Fruit fly (Drosophila melanogaster) whole organism, embryonic: Measurements from ENCODE around the gene CG17107.
A peak's percentile ranks its signal among the peaks of the same experiment; 100 is the strongest.

ENCODE experiments used
- Antp ChIP-seq: fragments of 200-800 bp; sonication (Bioruptor generic); optimal IDR thresholded peaks from 3 replicates; lab custom pipeline; 2016; ENCODE audit warnings: missing biosample characterization, missing genetic modification characterization
- Atf6 ChIP-seq: fragments of 200-800 bp; sonication (Bioruptor generic); IDR thresholded peaks from 2 replicates; pipeline ENCODE4 v1.3.6; 2022; ENCODE audit warnings: missing biosample characterization, missing genetic modification characterization
- Bdp1 ChIP-seq: fragments of 200-800 bp; sonication (Bioruptor generic); optimal IDR thresholded peaks from 3 replicates; lab custom pipeline; 2016; ENCODE audit warnings: missing biosample characterization, missing genetic modification characterization
- CG10462 ChIP-seq: fragments of 200-800 bp; sonication (Bioruptor generic); optimal IDR thresholded peaks from 2 replicates; lab custom pipeline; 2016; ENCODE audit warnings: missing biosample characterization, missing genetic modification characterization
- CG11696 ChIP-seq: fragments of 200-800 bp; sonication (Bioruptor generic); IDR thresholded peaks from 2 replicates; pipeline ENCODE4 v1.3.6; 2022; ENCODE audit warnings: missing biosample characterization, missing genetic modification characterization
- CG12155 ChIP-seq: fragments of 200-800 bp; sonication (Bioruptor generic); optimal IDR thresholded peaks from 3 replicates; lab custom pipeline; 2016; ENCODE audit warnings: missing biosample characterization, missing genetic modification characterization
- CG15011 ChIP-seq: fragments of 200-800 bp; sonication (Bioruptor generic); optimal IDR thresholded peaks from 3 replicates; lab custom pipeline; 2018; ENCODE audit warnings: missing biosample characterization, mild to moderate bottlenecking, missing genetic modification characterization
- CG15601 ChIP-seq: fragments of 200-800 bp; sonication (Bioruptor generic); optimal IDR thresholded peaks from 3 replicates; lab custom pipeline; 2019; ENCODE audit warnings: missing biosample characterization, mild to moderate bottlenecking, missing genetic modification characterization, moderate library complexity
- CG1792 ChIP-seq: fragments of 200-800 bp; sonication (Bioruptor generic); optimal IDR thresholded peaks from 2 replicates; lab custom pipeline; 2016; ENCODE audit warnings: missing biosample characterization, missing genetic modification characterization
- CG18476 ChIP-seq: fragments of 200-800 bp; sonication (Bioruptor generic); optimal IDR thresholded peaks from 2 replicates; lab custom pipeline; 2016; ENCODE audit warnings: missing biosample characterization, mild to moderate bottlenecking, missing genetic modification characterization
- CG2199 ChIP-seq: fragments of 200-800 bp; sonication (Bioruptor generic); IDR thresholded peaks from 3 replicates; pipeline ENCODE4 v1.3.6; 2022; ENCODE audit warnings: missing biosample characterization, missing genetic modification characterization
- CG32772 ChIP-seq: fragments of 200-800 bp; sonication (Bioruptor generic); IDR thresholded peaks from 2 replicates; pipeline ENCODE4 v1.3.6; 2022; ENCODE audit warnings: missing biosample characterization, missing genetic modification characterization
- CG3281 ChIP-seq: fragments of 200-800 bp; sonication (Bioruptor generic); optimal IDR thresholded peaks from 3 replicates; lab custom pipeline; 2017; ENCODE audit warnings: missing biosample characterization, mild to moderate bottlenecking, missing genetic modification characterization
- CG3838 ChIP-seq: fragments of 200-800 bp; sonication (Bioruptor generic); optimal IDR thresholded peaks from 3 replicates; lab custom pipeline; 2016; ENCODE audit warnings: missing biosample characterization, missing genetic modification characterization
- CG6175 ChIP-seq: fragments of 200-800 bp; sonication (Bioruptor generic); IDR thresholded peaks from 3 replicates; pipeline ENCODE4 v1.3.6; 2022; ENCODE audit warnings: missing biosample characterization, missing genetic modification characterization
- CG6654 ChIP-seq: fragments of 200-800 bp; sonication (Bioruptor generic); optimal IDR thresholded peaks from 2 replicates; lab custom pipeline; 2017; ENCODE audit warnings: missing biosample characterization, mild to moderate bottlenecking, missing genetic modification characterization
- CG6689 ChIP-seq: fragments of 200-800 bp; sonication (Bioruptor generic); IDR thresholded peaks from 2 replicates; pipeline ENCODE4 v1.3.6; 2022; ENCODE audit warnings: missing biosample characterization, missing genetic modification characterization
- CG9817 ChIP-seq: fragments of 200-800 bp; sonication (Bioruptor generic); optimal IDR thresholded peaks from 2 replicates; lab custom pipeline; 2018; ENCODE audit warnings: missing biosample characterization, mild to moderate bottlenecking, missing genetic modification characterization, moderate library complexity
- D ChIP-seq, 2 experiments: fragments of 200-800 bp in 1 of 2; fragments of >200 bp in 1 of 2; sonication (Bioruptor generic) in 1 of 2; optimal IDR thresholded peaks; 2 replicates in 1 of 2; 3 replicates in 1 of 2; lab custom pipeline; 2017; ENCODE audit warnings: mild to moderate bottlenecking in 1 of 2, missing biosample characterization in 1 of 2, missing genetic modification characterization in 1 of 2, missing genetic modification reagents in 1 of 2
- D19A ChIP-seq: fragments of 200-800 bp; optimal IDR thresholded peaks from 3 replicates; lab custom pipeline; 2019; ENCODE audit warnings: missing biosample characterization, mild to moderate bottlenecking, missing genetic modification characterization, moderate library complexity
- HHEX ChIP-seq: fragments of 200-800 bp; sonication (Bioruptor generic); optimal IDR thresholded peaks from 3 replicates; lab custom pipeline; 2017; ENCODE audit warnings: missing biosample characterization, mild to moderate bottlenecking, missing genetic modification characterization, missing genetic modification reagents
- Hr3 ChIP-seq: fragments of 200-800 bp; sonication (Bioruptor generic); optimal IDR thresholded peaks from 3 replicates; lab custom pipeline; 2016; ENCODE audit warnings: missing biosample characterization, missing genetic modification characterization
- Lpt ChIP-seq: fragments of >200 bp; optimal IDR thresholded peaks from 2 replicates; lab custom pipeline; 2018; ENCODE audit warnings: missing biosample characterization, missing genetic modification characterization
- NFAT ChIP-seq: fragments of 200-800 bp; sonication (Bioruptor generic); IDR thresholded peaks from 2 replicates; pipeline ENCODE4 v1.3.6; 2022; ENCODE audit warnings: missing biosample characterization, missing genetic modification characterization
- Nf-YC ChIP-seq: fragments of 200-800 bp; optimal IDR thresholded peaks from 3 replicates; lab custom pipeline; 2019; ENCODE audit warnings: missing biosample characterization, mild to moderate bottlenecking, missing genetic modification characterization, moderate library complexity
- Ptx1 ChIP-seq: fragments of 200-800 bp; sonication (Bioruptor generic); IDR thresholded peaks from 2 replicates; pipeline ENCODE4 v1.3.6; 2022; ENCODE audit warnings: missing biosample characterization, missing genetic modification characterization
- Xbp1 ChIP-seq: fragments of 200-800 bp; sonication (Bioruptor generic); optimal IDR thresholded peaks from 3 replicates; lab custom pipeline; 2016; ENCODE audit warnings: missing biosample characterization, mild to moderate bottlenecking, missing genetic modification characterization
- abd-A ChIP-seq: fragments of 200-800 bp; sonication (Bioruptor generic); optimal IDR thresholded peaks from 3 replicates; lab custom pipeline; 2019; ENCODE audit warnings: missing biosample characterization, mild to moderate bottlenecking, missing genetic modification characterization, moderate library complexity
- ara ChIP-seq: fragments of 200-800 bp; sonication (Bioruptor generic); IDR thresholded peaks from 2 replicates; pipeline ENCODE4 v1.3.6; 2022; ENCODE audit warnings: missing biosample characterization, missing genetic modification characterization
- ash1 ChIP-seq: fragments of 200-800 bp; sonication (Bioruptor generic); optimal IDR thresholded peaks from 2 replicates; lab custom pipeline; 2018; ENCODE audit warnings: missing biosample characterization, mild to moderate bottlenecking, missing genetic modification characterization
- bsh ChIP-seq, 2 experiments: fragments of 200-800 bp; sonication (Bioruptor generic); optimal IDR thresholded peaks; 2 replicates each; lab custom pipeline; 2017 to 2018; ENCODE audit warnings: mild to moderate bottlenecking in 2 of 2, missing biosample characterization in 2 of 2, missing genetic modification characterization in 2 of 2, moderate library complexity in 1 of 2
- btn ChIP-seq: fragments of 200-800 bp; sonication (Bioruptor generic); optimal IDR thresholded peaks from 2 replicates; lab custom pipeline; 2016; ENCODE audit warnings: missing biosample characterization, missing genetic modification characterization
- cad ChIP-seq: fragments of >200 bp; optimal IDR thresholded peaks from 2 replicates; lab custom pipeline; 2017; ENCODE audit warnings: missing biosample characterization, missing genetic modification characterization
- cas ChIP-seq: fragments of 200-800 bp; sonication (Bioruptor generic); IDR thresholded peaks from 2 replicates; pipeline ENCODE4 v1.3.6; 2022; ENCODE audit warnings: missing biosample characterization, missing genetic modification characterization
- chif ChIP-seq, 2 experiments: fragments of 200-800 bp; sonication (Bioruptor generic); optimal IDR thresholded peaks; 3 replicates each; lab custom pipeline; 2016; ENCODE audit warnings: missing biosample characterization in 2 of 2, missing genetic modification characterization in 2 of 2
- chinmo ChIP-seq: fragments of 200-800 bp; sonication (Bioruptor generic); IDR thresholded peaks from 4 replicates; pipeline ENCODE4 v1.3.6; 2022; ENCODE audit warnings: missing biosample characterization, missing genetic modification characterization; ENCODE audit not compliant: partially characterized antibody
- cwo ChIP-seq: fragments of 200-800 bp; sonication (Bioruptor generic); optimal IDR thresholded peaks from 3 replicates; lab custom pipeline; 2017; ENCODE audit warnings: missing biosample characterization, missing genetic modification characterization, mild to moderate bottlenecking, moderate library complexity, missing genetic modification reagents
- dimm ChIP-seq: fragments of 200-800 bp; sonication (Bioruptor generic); IDR thresholded peaks from 2 replicates; pipeline ENCODE4 v1.3.6; 2022; ENCODE audit warnings: missing biosample characterization, missing genetic modification characterization
- dm ChIP-seq: fragments of 200-800 bp; sonication (Bioruptor generic); optimal IDR thresholded peaks from 3 replicates; lab custom pipeline; 2016; ENCODE audit warnings: missing biosample characterization, missing genetic modification characterization
- eve ChIP-seq, 2 experiments: fragments of >200 bp; optimal IDR thresholded peaks; 2 replicates each; lab custom pipeline; 2017; ENCODE audit warnings: missing biosample characterization in 2 of 2, missing genetic modification characterization in 2 of 2
- fd64A ChIP-seq: fragments of 200-800 bp; sonication (Bioruptor generic); optimal IDR thresholded peaks from 3 replicates; lab custom pipeline; 2018; ENCODE audit warnings: missing biosample characterization, mild to moderate bottlenecking, missing genetic modification characterization
- klu ChIP-seq: fragments of 200-800 bp; sonication (Bioruptor generic); IDR thresholded peaks from 2 replicates; pipeline ENCODE4 v1.3.6; 2022; ENCODE audit warnings: missing biosample characterization, missing genetic modification characterization
- lola ChIP-seq, 3 experiments: fragments of >200 bp in 2 of 3; fragments of 200-800 bp in 1 of 3; sonication (Bioruptor generic) in 1 of 3; optimal IDR thresholded peaks; 2 replicates each; lab custom pipeline; 2017 to 2019; ENCODE audit warnings: missing biosample characterization in 3 of 3, missing genetic modification characterization in 3 of 3, mild to moderate bottlenecking in 1 of 3, moderate library complexity in 1 of 3
- psq ChIP-seq: fragments of 200-800 bp; sonication (Bioruptor generic); optimal IDR thresholded peaks from 2 replicates; lab custom pipeline; 2017; ENCODE audit warnings: missing biosample characterization, missing genetic modification characterization
- pzg ChIP-seq: fragments of 200-800 bp; sonication (Bioruptor generic); optimal IDR thresholded peaks from 3 replicates; lab custom pipeline; 2018; ENCODE audit warnings: missing biosample characterization, mild to moderate bottlenecking, missing genetic modification characterization, moderate library complexity
- salm ChIP-seq: fragments of 200-800 bp; sonication (Bioruptor generic); optimal IDR thresholded peaks from 2 replicates; lab custom pipeline; 2018; ENCODE audit warnings: missing biosample characterization, mild to moderate bottlenecking, missing genetic modification characterization
- sens-2 ChIP-seq: fragments of 200-800 bp; sonication (Bioruptor generic); IDR thresholded peaks from 2 replicates; pipeline ENCODE4 v1.3.6; 2022; ENCODE audit warnings: missing biosample characterization, missing genetic modification characterization
- slp2 ChIP-seq: fragments of 200-800 bp; sonication (Bioruptor generic); optimal IDR thresholded peaks from 2 replicates; lab custom pipeline; 2016; ENCODE audit warnings: missing biosample characterization, missing genetic modification characterization
- usp ChIP-seq: fragments of >200 bp; optimal IDR thresholded peaks from 2 replicates; lab custom pipeline; 2017; ENCODE audit warnings: missing biosample characterization, missing genetic modification characterization

The CG17107 gene

dm6 chr2L:10661490-10662240 is 20.0 kb upstream of the CG17107 start, which contains the start of gene CG31871 (continued):
- TF ChIP-seq bsh (GFP tag; optimal IDR thresholded peaks at IDR 0.05; lab: Kevin White, UChicago): peak in 1 of 2 experiments; percentile 81
- TF ChIP-seq NFAT (GFP tag; lab: Robert Waterston, UW): no peak
- peak; percentile 71 for TF ChIP-seq HHEX (GFP tag; lab: Kevin White, UChicago)
- TF ChIP-seq dm (GFP tag; lab: Kevin White, UChicago): no peak
- no peak for TF ChIP-seq Lpt (GFP tag; lab: Kevin White, UChicago)
- TF ChIP-seq CG3281 (GFP tag; lab: Kevin White, UChicago): peak; percentile 56
- no peak for TF ChIP-seq CG10462 (GFP tag; lab: Kevin White, UChicago)
- peak; percentile 50 for TF ChIP-seq CG15011 (GFP tag; lab: Kevin White, UChicago)
- TF ChIP-seq CG15601 (tag; lab: Kevin White, UChicago): peak; percentile 79
- no peak for TF ChIP-seq chinmo
- no peak for TF ChIP-seq ash1 (GFP tag; lab: Kevin White, UChicago)
- TF ChIP-seq fd64A (GFP tag; lab: Kevin White, UChicago): no peak
- no peak for TF ChIP-seq lola (GFP tag; optimal IDR thresholded peaks at IDR 0.05; lab: Kevin White, UChicago)
- TF ChIP-seq psq: no peak
- TF ChIP-seq Hr3 (GFP tag; lab: Kevin White, UChicago): peak; percentile 56
- no peak for TF ChIP-seq sens-2
- peak; percentile 75 for TF ChIP-seq Ptx1 (GFP tag; lab: Robert Waterston, UW)
- no peak for TF ChIP-seq D19A
- peak; percentile 76 for TF ChIP-seq CG32772 (GFP tag; lab: Robert Waterston, UW)
- no peak for TF ChIP-seq CG3838 (GFP tag; lab: Kevin White, UChicago)
- TF ChIP-seq eve (GFP tag; optimal IDR thresholded peaks at IDR 0.05; lab: Kevin White, UChicago): peak in 1 of 2 experiments; percentile 77
- TF ChIP-seq CG1792 (GFP tag; lab: Kevin White, UChicago): no peak
- TF ChIP-seq btn (GFP tag; lab: Kevin White, UChicago): no peak
- peak; percentile 65 for TF ChIP-seq Nf-YC (tag; lab: Kevin White, UChicago)
- TF ChIP-seq CG12155: peak; percentile 19
- no peak for TF ChIP-seq CG11696 (GFP tag; lab: Robert Waterston, UW)
- peak; percentile 17 for TF ChIP-seq CG6654 (GFP tag; lab: Kevin White, UChicago)
- no peak for TF ChIP-seq cas (GFP tag; lab: Robert Waterston, UW)
- no peak for TF ChIP-seq dimm (GFP tag; lab: Robert Waterston, UW)
- no peak for TF ChIP-seq cad (GFP tag; lab: Kevin White, UChicago)
- TF ChIP-seq pzg (GFP tag; lab: Kevin White, UChicago): no peak
- no peak for TF ChIP-seq Bdp1 (GFP tag; lab: Kevin White, UChicago)
- TF ChIP-seq Xbp1 (GFP tag; lab: Kevin White, UChicago): peak; percentile 61
- peak; percentile 52; the same call in 1 of the 3 replicates for TF ChIP-seq CG6175 (GFP tag; lab: Robert Waterston, UW)
- no peak for TF ChIP-seq usp (GFP tag; lab: Kevin White, UChicago)
- peak; percentile 59 for TF ChIP-seq CG9817
- TF ChIP-seq CG6689: peak; percentile 77; the same call in 1 of the 2 replicates
- TF ChIP-seq D (optimal IDR thresholded peaks at IDR 0.05; lab: Kevin White, UChicago): no peak
- peak; percentile 47 for TF ChIP-seq D (GFP tag; optimal IDR thresholded peaks at IDR 0.05; lab: Kevin White, UChicago)
- peak in 1 of 2 experiments; percentile 12 for TF ChIP-seq chif (GFP tag; optimal IDR thresholded peaks at IDR 0.05; lab: Kevin White, UChicago)
- TF ChIP-seq cwo (GFP tag; lab: Kevin White, UChicago): peak; percentile 63
- TF ChIP-seq ara (GFP tag; lab: Robert Waterston, UW): peak; percentile 34; the same call in 1 of the 2 replicates
- TF ChIP-seq CG2199 (GFP tag; lab: Robert Waterston, UW): no peak
- TF ChIP-seq abd-A (tag; lab: Kevin White, UChicago): no peak
- no peak for TF ChIP-seq Antp (GFP tag; lab: Kevin White, UChicago)
- TF ChIP-seq CG18476: no peak
- no peak for TF ChIP-seq slp2 (GFP tag; lab: Kevin White, UChicago)
- TF ChIP-seq Atf6 (GFP tag; lab: Robert Waterston, UW): peak; percentile 69; the same call in 1 of the 2 replicates
- TF ChIP-seq klu (GFP tag; lab: Robert Waterston, UW): peak; percentile 92
- TF ChIP-seq salm (tag; lab: Kevin White, UChicago): peak; percentile 42
